Worm (Caenorhabditis elegans) whole organism, L4 larva: Measurements from ENCODE around the gene Y43F4A.1.

Experiments
- T20F7.1 ChIP-seq: fragments of 200-800 bp; sonication (Bioruptor generic); optimal IDR thresholded peaks from 2 replicates; lab custom pipeline; 2018; ENCODE audit warnings: mild to moderate bottlenecking, missing genetic modification characterization, missing compliant biosample characterization
- aha-1 ChIP-seq: fragments of 150-350 bp; peaks from one replicate; lab custom pipeline; 2014; ENCODE audit warnings: missing biosample characterization, missing genetic modification characterization
- arid-1 ChIP-seq: fragments of 200-800 bp; sonication (Bioruptor generic); conservative IDR thresholded peaks from 2 replicates; pipeline ENCODE4 v1.3.6; 2022; ENCODE audit warnings: missing genetic modification reagents, missing genetic modification characterization, missing compliant biosample characterization
- fkh-10 ChIP-seq: fragments of 150-350 bp; optimal IDR thresholded peaks from 2 replicates; lab custom pipeline; 2014; ENCODE audit warnings: missing biosample characterization, missing genetic modification reagents, missing genetic modification characterization
- pqm-1 ChIP-seq: sonication (generic microtip); optimal IDR thresholded peaks from 2 replicates; lab custom pipeline; 2017; ENCODE audit warnings: missing biosample characterization, missing genetic modification characterization
- unc-62 ChIP-seq, 3 experiments: fragments of 150-350 bp in 1 of 3; sonication (generic microtip); optimal IDR thresholded peaks in 2 of 3; peaks in 1 of 3; 1 replicate in 1 of 3; 2 replicates in 2 of 3; lab custom pipeline; 2014 to 2017; ENCODE audit warnings: missing biosample characterization in 3 of 3, missing genetic modification characterization in 3 of 3, missing genetic modification reagents in 3 of 3, missing genotype in 1 of 3

Y43F4A.1 gene

ce11 chrIII:13277881-13278500 lies 55.1 kb downstream of the Y43F4A.1 start:
- TF ChIP-seq T20F7.1 (no peak), unc-62 (GFP tag; optimal IDR thresholded peaks at IDR 0.05 in 1 of 2; lab: Kevin White, UChicago) (peak in 1 of 2 experiments; percentile 73), unc-62 (tag; optimal IDR thresholded peaks at IDR 0.05; lab: Kevin White, UChicago) (no peak), aha-1 (tag; lab: Kevin White, UChicago) (peak; percentile 19), pqm-1 (tag; lab: Kevin White, UChicago) (no peak), fkh-10 (GFP tag; lab: Kevin White, UChicago) (peak; percentile 26), arid-1 (GFP tag; lab: Robert Waterston, UW) (no peak)
